Worm (Caenorhabditis elegans) whole organism, L3 larva: ENCODE results near the gene Y43C5A.3.

ENCODE experiments used
- ZK546.5 ChIP-seq: sonication (generic microtip); optimal IDR thresholded peaks from 2 replicates; lab custom pipeline; 2017; ENCODE audit warnings: missing biosample characterization, missing genetic modification characterization
- ama-1 ChIP-seq: fragments of 150-350 bp; optimal IDR thresholded peaks from 2 replicates; lab custom pipeline; 2018
- ceh-16 ChIP-seq: sonication (generic microtip); optimal IDR thresholded peaks from 2 replicates; lab custom pipeline; 2017; ENCODE audit warnings: missing biosample characterization, missing genetic modification characterization
- ceh-82 ChIP-seq: fragments of 150-350 bp; optimal IDR thresholded peaks from 2 replicates; lab custom pipeline; 2014; ENCODE audit warnings: missing biosample characterization, missing genetic modification characterization
- elt-1 ChIP-seq: fragments of 150-350 bp; optimal IDR thresholded peaks from 2 replicates; lab custom pipeline; 2014; ENCODE audit warnings: missing biosample characterization, missing genetic modification characterization
- elt-3 ChIP-seq, 3 experiments: fragments of 150-350 bp in 1 of 3; sonication (generic microtip) in 2 of 3; optimal IDR thresholded peaks; 2 replicates in 2 of 3; 4 replicates in 1 of 3; lab custom pipeline; 2014 to 2017; ENCODE audit warnings: missing biosample characterization in 3 of 3, missing genetic modification characterization in 3 of 3
- lin-15B ChIP-seq: fragments of 150-350 bp; optimal IDR thresholded peaks from 2 replicates; lab custom pipeline; 2014; ENCODE audit warnings: missing biosample characterization, missing genetic modification characterization
- nhr-237 ChIP-seq: fragments of 150-350 bp; optimal IDR thresholded peaks from 2 replicates; lab custom pipeline; 2014; ENCODE audit warnings: missing biosample characterization, missing genetic modification characterization
- nhr-76 ChIP-seq: fragments of 150-350 bp; sonication (generic microtip); optimal IDR thresholded peaks from 5 replicates; lab custom pipeline; 2014; ENCODE audit warnings: missing biosample characterization, missing genetic modification characterization
- nhr-77 ChIP-seq: fragments of 150-350 bp; optimal IDR thresholded peaks from 2 replicates; lab custom pipeline; 2014; ENCODE audit warnings: missing biosample characterization, missing genetic modification characterization
- unc-39 ChIP-seq: sonication (generic microtip); optimal IDR thresholded peaks from 4 replicates; lab custom pipeline; 2017; ENCODE audit warnings: missing biosample characterization, missing genetic modification characterization
- unc-62 ChIP-seq: fragments of 150-350 bp; sonication (generic microtip); optimal IDR thresholded peaks from 4 replicates; lab custom pipeline; 2014; ENCODE audit warnings: missing biosample characterization, missing genetic modification reagents, missing genetic modification characterization

DNA sequence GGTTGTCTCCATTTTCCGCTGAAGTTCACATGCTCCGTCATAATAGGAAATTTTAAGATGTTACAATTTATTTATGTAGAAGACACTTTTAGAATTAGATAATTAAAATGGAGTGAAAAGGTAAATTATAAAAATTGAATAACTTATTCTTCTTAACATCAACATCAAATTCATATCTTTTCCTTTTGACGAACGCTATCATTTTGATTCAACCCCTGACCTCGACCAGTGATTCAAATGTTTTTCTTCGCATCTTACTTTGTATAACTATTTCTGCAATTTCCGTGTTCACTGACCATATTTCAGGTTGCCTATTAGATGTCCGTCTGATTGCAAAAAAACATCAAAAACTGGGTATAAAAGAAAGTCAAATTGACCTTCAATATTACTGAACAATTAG, 3.1 kb downstream of the Y43C5A.3 start, which contains the start of gene Y43C5A.7:
- TF ChIP-seq nhr-237 (no peak), nhr-77 (tag; lab: Kevin White, UChicago) (no peak), elt-3 (tag; optimal IDR thresholded peaks at IDR 0.05; lab: Kevin White, UChicago) (no peak), unc-39 (tag; lab: Kevin White, UChicago) (no peak), elt-1 (tag; lab: Kevin White, UChicago) (no peak), lin-15B (tag; lab: Kevin White, UChicago) (no peak), ZK546.5 (tag; lab: Kevin White, UChicago) (no peak), ama-1 (lab: Kevin White, UChicago) (no peak), ceh-16 (tag; lab: Kevin White, UChicago) (no peak), nhr-76 (no peak), unc-62 (GFP tag; lab: Kevin White, UChicago) (no peak), ceh-82 (tag; lab: Kevin White, UChicago) (no peak)
